Worm (Caenorhabditis elegans): ENCODE measurements around the gene nrx-1.

Gene nrx-1

DNA sequence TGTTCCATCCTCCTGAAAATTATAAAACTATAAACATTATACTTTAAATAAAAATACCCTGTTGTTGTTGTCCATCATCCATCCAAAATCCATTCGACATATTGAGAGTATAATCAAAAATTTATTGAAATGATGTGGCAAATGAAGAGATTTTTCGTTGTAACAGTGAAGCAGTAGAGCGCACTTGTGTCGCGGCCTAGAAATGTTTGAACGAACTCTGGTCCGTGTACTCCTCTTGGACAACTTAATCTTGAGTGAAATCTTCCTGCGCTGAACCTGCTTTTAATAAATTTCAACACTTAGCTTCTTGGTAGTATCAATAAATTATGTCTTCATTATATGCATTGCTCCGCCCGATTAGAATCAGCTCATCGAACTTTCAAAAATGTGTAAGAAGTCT, 69.8 kb downstream of the nrx-1 start, which contains the start of the genes F32D8.14 and F32D8.5 (continued):
- TF ChIP-seq him-1 (tag; optimal IDR thresholded peaks at IDR 0.05): no peak
- TF ChIP-seq sea-2 (GFP tag; IDR thresholded peaks at IDR 0.05): no peak
- no peak for TF ChIP-seq Y95B8A.8 (GFP tag; IDR thresholded peaks at IDR 0.05)
- no peak for TF ChIP-seq dpff-1 (tag; optimal IDR thresholded peaks at IDR 0.05)
- peak; percentile 53; the same call in 1 of the 2 replicates for TF ChIP-seq madf-6 (GFP tag; IDR thresholded peaks at IDR 0.05)
- TF ChIP-seq chd-7 (tag; optimal IDR thresholded peaks at IDR 0.05): no peak
- peak; percentile 30 for TF ChIP-seq lsl-1 (GFP tag; optimal IDR thresholded peaks at IDR 0.05)
- TF ChIP-seq Y53G8AR.9 (GFP tag; conservative IDR thresholded peaks at IDR 0.05): no peak
- peak; percentile 8 for TF ChIP-seq ccch-3 (GFP tag; optimal IDR thresholded peaks at IDR 0.05)
- no peak for TF ChIP-seq cebp-2 (GFP tag; IDR thresholded peaks at IDR 0.05)
- TF ChIP-seq C06A6.2 (GFP tag; conservative IDR thresholded peaks at IDR 0.05): 0 out of 2 replicates have a peak, but pooled peaks have one; percentile 25
- no peak for TF ChIP-seq hmg-20 (GFP tag; IDR thresholded peaks at IDR 0.05)
- TF ChIP-seq bed-2 (GFP tag; IDR thresholded peaks at IDR 0.05): no peak
- peak; percentile 53 for TF ChIP-seq lin-40 (tag; optimal IDR thresholded peaks at IDR 0.05)

DNA sequence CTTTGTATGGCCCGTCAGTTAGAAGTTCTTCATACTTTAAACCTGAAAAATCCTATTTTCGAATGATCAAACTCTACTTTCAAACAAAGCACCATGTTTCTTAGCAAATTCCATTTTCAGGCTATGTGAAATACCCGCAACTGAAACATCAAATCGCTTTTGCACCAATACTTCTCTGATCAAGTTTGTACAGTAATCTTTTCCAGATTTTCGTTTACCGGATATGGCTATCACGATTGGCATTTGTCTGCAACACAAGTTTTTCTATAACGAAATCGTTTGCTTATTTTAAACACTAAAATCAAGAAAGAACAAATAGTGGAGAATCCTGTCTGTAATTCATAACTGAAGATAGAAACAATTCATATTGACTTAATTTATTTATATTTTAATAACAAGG, 71.5 kb downstream of the nrx-1 start, which contains the start of gene F32D8.13:
F32D8.13 (minus strand) TSS at position 249 of the 400 bp plus-strand sequence.
- peak in 1 of 2 experiments; percentile 40 for TF ChIP-seq let-607 (tag; optimal IDR thresholded peaks at IDR 0.05)
- TF ChIP-seq atf-7 (tag; optimal IDR thresholded peaks at IDR 0.05): peak; percentile 7
- TF ChIP-seq Y56A3A.18 (GFP tag; IDR thresholded peaks at IDR 0.05): 0 out of 2 replicates have a peak, but pooled peaks have one; percentile 33
- peak; percentile 58 for TF ChIP-seq ama-1 (optimal IDR thresholded peaks at IDR 0.05)
- no peak for TF ChIP-seq ama-1 (GFP tag; optimal IDR thresholded peaks at IDR 0.05)
- no peak for TF ChIP-seq somi-1 (GFP tag; optimal IDR thresholded peaks at IDR 0.05)
- TF ChIP-seq B0336.3 (GFP tag; IDR thresholded peaks at IDR 0.05): 0 out of 2 replicates have a peak, but pooled peaks have one; percentile 26
- 0 out of 2 replicates have a peak, but pooled peaks have one; percentile 3 for TF ChIP-seq madf-3 (GFP tag; IDR thresholded peaks at IDR 0.05)
- 0 out of 2 replicates have a peak, but pooled peaks have one; percentile 41 for TF ChIP-seq attf-6 (GFP tag; IDR thresholded peaks at IDR 0.05)
- TF ChIP-seq nhr-80 (tag; optimal IDR thresholded peaks at IDR 0.05): no peak
